Worm (Caenorhabditis elegans): ENCODE data around the gene B0280.2.

- no peak for TF ChIP-seq nhr-237 (tag; optimal IDR thresholded peaks at IDR 0.05)
- no peak for TF ChIP-seq unc-62 (GFP tag; optimal IDR thresholded peaks at IDR 0.05)
- TF ChIP-seq nhr-21 (tag; optimal IDR thresholded peaks at IDR 0.05) = peak; percentile 81
- no peak for TF ChIP-seq ZK546.5 (tag; optimal IDR thresholded peaks at IDR 0.05)
- TF ChIP-seq mab-5 (tag; optimal IDR thresholded peaks at IDR 0.05) = no peak
- no peak for TF ChIP-seq aly-2 (tag; optimal IDR thresholded peaks at IDR 0.05)
- TF ChIP-seq nhr-11 (tag; optimal IDR thresholded peaks at IDR 0.05) = no peak
- TF ChIP-seq lin-13 (GFP tag; optimal IDR thresholded peaks at IDR 0.05) = no peak
- TF ChIP-seq fos-1 (tag; optimal IDR thresholded peaks at IDR 0.05) = no peak
- no peak for TF ChIP-seq nhr-77 (tag; optimal IDR thresholded peaks at IDR 0.05)
- no peak for TF ChIP-seq ztf-11 (tag; optimal IDR thresholded peaks at IDR 0.05)
- TF ChIP-seq ama-1 (optimal IDR thresholded peaks at IDR 0.05) = no peak
These were observed 9.4 kb upstream of the B0280.2 start, which contains the start of gene nhr-10 for ce11 chrIII:7114952-7115488.

Measured in whole organism, L2 larva.